Fruit fly (Drosophila melanogaster) whole organism, embryonic: Measurements from ENCODE around the gene CG14440.

Source experiments
- Atf3 ChIP-seq: fragments of 200-800 bp; sonication (Bioruptor generic); optimal IDR thresholded peaks from 3 replicates; lab custom pipeline; 2016; ENCODE audit warnings: missing biosample characterization, missing genetic modification characterization
- Awh ChIP-seq: fragments of 200-800 bp; sonication (Bioruptor generic); IDR thresholded peaks from 2 replicates; pipeline ENCODE4, ENCODE4 v1.3.6; 2022; ENCODE audit warnings: missing biosample characterization, missing genetic modification characterization
- C15 ChIP-seq: fragments of 200-800 bp; sonication (Bioruptor generic); IDR thresholded peaks from 3 replicates; pipeline ENCODE4 v1.3.6; 2022; ENCODE audit warnings: missing biosample characterization, missing genetic modification characterization
- CG10462 ChIP-seq: fragments of 200-800 bp; sonication (Bioruptor generic); optimal IDR thresholded peaks from 2 replicates; lab custom pipeline; 2016; ENCODE audit warnings: missing biosample characterization, missing genetic modification characterization
- CG11696 ChIP-seq: fragments of 200-800 bp; sonication (Bioruptor generic); IDR thresholded peaks from 2 replicates; pipeline ENCODE4 v1.3.6; 2022; ENCODE audit warnings: missing biosample characterization, missing genetic modification characterization
- CG12219 ChIP-seq: fragments of 200-800 bp; sonication (Bioruptor generic); optimal IDR thresholded peaks from 3 replicates; lab custom pipeline; 2018; ENCODE audit warnings: missing biosample characterization, mild to moderate bottlenecking, missing genetic modification characterization
- CG12236 ChIP-seq: fragments of 200-800 bp; sonication (Bioruptor generic); optimal IDR thresholded peaks from 2 replicates; lab custom pipeline; 2016; ENCODE audit warnings: missing biosample characterization, missing genetic modification characterization
- CG12659 ChIP-seq: fragments of 200-800 bp; sonication (Bioruptor generic); optimal IDR thresholded peaks from 3 replicates; lab custom pipeline; 2017; ENCODE audit warnings: mild to moderate bottlenecking, missing biosample characterization, missing genetic modification reagents, missing genetic modification characterization
- CG13775 ChIP-seq: fragments of 200-800 bp; sonication (Bioruptor generic); optimal IDR thresholded peaks from 3 replicates; lab custom pipeline; 2017; ENCODE audit warnings: missing biosample characterization, mild to moderate bottlenecking, missing genetic modification characterization
- CG1647 ChIP-seq: fragments of 200-800 bp; sonication (Bioruptor generic); optimal IDR thresholded peaks from 3 replicates; lab custom pipeline; 2016; ENCODE audit warnings: missing biosample characterization, missing genetic modification characterization
- CG16815 ChIP-seq: fragments of 200-800 bp; sonication (Bioruptor generic); optimal IDR thresholded peaks from 3 replicates; lab custom pipeline; 2017; ENCODE audit warnings: missing biosample characterization, mild to moderate bottlenecking, missing genetic modification characterization
- CG16863 ChIP-seq: fragments of 200-800 bp; sonication (Bioruptor generic); optimal IDR thresholded peaks from 3 replicates; lab custom pipeline; 2016; ENCODE audit warnings: missing biosample characterization, missing genetic modification characterization
- CG2889 ChIP-seq: fragments of 200-800 bp; sonication (Bioruptor generic); IDR thresholded peaks from 3 replicates; pipeline ENCODE4 v1.3.6; 2022; ENCODE audit warnings: missing biosample characterization, missing genetic modification characterization
- CG30403 ChIP-seq: fragments of 200-800 bp; sonication (Bioruptor generic); optimal IDR thresholded peaks from 3 replicates; lab custom pipeline; 2016; ENCODE audit warnings: missing biosample characterization, missing genetic modification characterization
- CG3065 ChIP-seq: fragments of 200-800 bp; sonication (Bioruptor generic); optimal IDR thresholded peaks from 2 replicates; lab custom pipeline; 2016; ENCODE audit warnings: missing biosample characterization, missing genetic modification characterization
- CG34224 ChIP-seq: fragments of 200-800 bp; sonication (Bioruptor generic); IDR thresholded peaks from 3 replicates; pipeline ENCODE4 v1.3.6; 2022; ENCODE audit warnings: missing biosample characterization, missing genetic modification characterization; ENCODE audit not compliant: partially characterized antibody
- CG34422 ChIP-seq: fragments of 200-800 bp; sonication (Bioruptor generic); IDR thresholded peaks from 3 replicates; pipeline ENCODE4 v1.3.6; 2022; ENCODE audit warnings: missing biosample characterization, missing genetic modification characterization
- CG3838 ChIP-seq: fragments of 200-800 bp; sonication (Bioruptor generic); optimal IDR thresholded peaks from 3 replicates; lab custom pipeline; 2016; ENCODE audit warnings: missing biosample characterization, missing genetic modification characterization
- CG4360 ChIP-seq: fragments of 200-800 bp; sonication (Bioruptor generic); IDR thresholded peaks from 2 replicates; pipeline ENCODE4 v1.3.6; 2022; ENCODE audit warnings: missing biosample characterization, missing genetic modification characterization
- CG7372 ChIP-seq: fragments of 200-800 bp; sonication (Bioruptor generic); IDR thresholded peaks from 2 replicates; pipeline ENCODE4 v1.3.6; 2022; ENCODE audit warnings: missing biosample characterization, missing genetic modification characterization
- CG8388 ChIP-seq: fragments of 200-800 bp; sonication (Bioruptor generic); optimal IDR thresholded peaks from 2 replicates; lab custom pipeline; 2019; ENCODE audit warnings: missing biosample characterization, mild to moderate bottlenecking, missing genetic modification characterization, moderate library complexity
- CG8765 ChIP-seq: fragments of 200-800 bp; sonication (Bioruptor generic); IDR thresholded peaks from 2 replicates; pipeline ENCODE4 v1.3.6; 2022; ENCODE audit warnings: missing biosample characterization, missing genetic modification characterization
- CG8924 ChIP-seq: fragments of 200-800 bp; optimal IDR thresholded peaks from 3 replicates; lab custom pipeline; 2019; ENCODE audit warnings: missing biosample characterization, mild to moderate bottlenecking, missing genetic modification characterization, moderate library complexity
- CG9609 ChIP-seq: fragments of 200-800 bp; sonication (Bioruptor generic); optimal IDR thresholded peaks from 3 replicates; lab custom pipeline; 2016; ENCODE audit warnings: missing biosample characterization, missing genetic modification characterization
- CG9817 ChIP-seq: fragments of 200-800 bp; sonication (Bioruptor generic); optimal IDR thresholded peaks from 2 replicates; lab custom pipeline; 2018; ENCODE audit warnings: missing biosample characterization, mild to moderate bottlenecking, missing genetic modification characterization, moderate library complexity
- D19B ChIP-seq: fragments of 200-800 bp; sonication (Bioruptor generic); optimal IDR thresholded peaks from 2 replicates; lab custom pipeline; 2017; ENCODE audit warnings: missing biosample characterization, mild to moderate bottlenecking, missing genetic modification characterization
- Dfd ChIP-seq, 2 experiments: fragments of >200 bp; optimal IDR thresholded peaks; 2 replicates each; lab custom pipeline; 2017; ENCODE audit warnings: missing biosample characterization in 2 of 2, missing genetic modification characterization in 2 of 2
- Doc3 ChIP-seq: fragments of 200-800 bp; sonication (Bioruptor generic); IDR thresholded peaks from 3 replicates; pipeline ENCODE4 v1.3.6; 2022; ENCODE audit warnings: missing biosample characterization, missing genetic modification characterization; ENCODE audit not compliant: partially characterized antibody
- Eip74EF ChIP-seq, 2 experiments: fragments of 200-800 bp in 1 of 2; fragments of >200 bp in 1 of 2; sonication (Bioruptor generic) in 1 of 2; optimal IDR thresholded peaks; 2 replicates each; lab custom pipeline; 2017 to 2019; ENCODE audit warnings: missing biosample characterization in 2 of 2, missing genetic modification characterization in 2 of 2, mild to moderate bottlenecking in 1 of 2, moderate library complexity in 1 of 2
- HHEX ChIP-seq: fragments of 200-800 bp; sonication (Bioruptor generic); optimal IDR thresholded peaks from 3 replicates; lab custom pipeline; 2017; ENCODE audit warnings: missing biosample characterization, mild to moderate bottlenecking, missing genetic modification characterization, missing genetic modification reagents
- Hsf ChIP-seq: fragments of 200-800 bp; sonication (Bioruptor generic); optimal IDR thresholded peaks from 3 replicates; lab custom pipeline; 2016; ENCODE audit warnings: missing biosample characterization, missing genetic modification characterization
- Jarid2 ChIP-seq: fragments of 200-800 bp; sonication (Bioruptor generic); optimal IDR thresholded peaks from 3 replicates; lab custom pipeline; 2017; ENCODE audit warnings: mild to moderate bottlenecking, missing biosample characterization, missing genetic modification reagents, missing genetic modification characterization
- MTF-1 ChIP-seq: fragments of 200-800 bp; sonication (Bioruptor generic); optimal IDR thresholded peaks from 2 replicates; lab custom pipeline; 2018; ENCODE audit warnings: missing biosample characterization, mild to moderate bottlenecking, missing genetic modification characterization, borderline replicate concordance
- Six4 ChIP-seq: fragments of 200-800 bp; sonication (Bioruptor generic); optimal IDR thresholded peaks from 2 replicates; lab custom pipeline; 2016; ENCODE audit warnings: missing biosample characterization, missing genetic modification characterization
- Sry-β ChIP-seq: fragments of 200-800 bp; sonication (Bioruptor generic); optimal IDR thresholded peaks from 2 replicates; lab custom pipeline; 2018; ENCODE audit warnings: missing biosample characterization, mild to moderate bottlenecking, missing genetic modification characterization, moderate library complexity
- ac ChIP-seq: fragments of 200-800 bp; sonication (Bioruptor generic); optimal IDR thresholded peaks from 3 replicates; lab custom pipeline; 2017; ENCODE audit warnings: missing biosample characterization, mild to moderate bottlenecking, missing genetic modification characterization
- ase ChIP-seq: fragments of 200-800 bp; sonication (Bioruptor generic); IDR thresholded peaks from 3 replicates; pipeline ENCODE4 v1.3.6; 2022; ENCODE audit warnings: missing biosample characterization, missing genetic modification characterization
- az2 ChIP-seq: fragments of 200-800 bp; sonication (Bioruptor generic); optimal IDR thresholded peaks from 3 replicates; lab custom pipeline; 2016; ENCODE audit warnings: missing biosample characterization, missing genetic modification characterization
- bbx ChIP-seq: fragments of 200-800 bp; sonication (Bioruptor generic); IDR thresholded peaks from 2 replicates; pipeline ENCODE4 v1.3.6; 2022; ENCODE audit warnings: missing biosample characterization, missing genetic modification characterization; ENCODE audit not compliant: partially characterized antibody
- cas ChIP-seq: fragments of 200-800 bp; sonication (Bioruptor generic); IDR thresholded peaks from 2 replicates; pipeline ENCODE4 v1.3.6; 2022; ENCODE audit warnings: missing biosample characterization, missing genetic modification characterization
- cg ChIP-seq: fragments of 200-800 bp; sonication (Bioruptor generic); optimal IDR thresholded peaks from 3 replicates; lab custom pipeline; 2019; ENCODE audit warnings: missing biosample characterization, mild to moderate bottlenecking, missing genetic modification characterization, moderate library complexity
- chm ChIP-seq: fragments of 200-800 bp; sonication (Bioruptor generic); IDR thresholded peaks from 2 replicates; pipeline ENCODE4 v1.3.6; 2022; ENCODE audit warnings: missing biosample characterization, missing genetic modification characterization
- chn ChIP-seq: fragments of 200-800 bp; sonication (Bioruptor generic); optimal IDR thresholded peaks from 2 replicates; lab custom pipeline; 2016; ENCODE audit warnings: missing biosample characterization, missing genetic modification characterization
- eve ChIP-seq, 2 experiments: fragments of >200 bp; optimal IDR thresholded peaks; 2 replicates each; lab custom pipeline; 2017; ENCODE audit warnings: missing biosample characterization in 2 of 2, missing genetic modification characterization in 2 of 2
- exex ChIP-seq: fragments of 200-800 bp; sonication (Bioruptor generic); optimal IDR thresholded peaks from 4 replicates; lab custom pipeline; 2018; ENCODE audit warnings: missing biosample characterization, mild to moderate bottlenecking, missing genetic modification characterization, moderate library complexity
- grau ChIP-seq: fragments of 200-800 bp; optimal IDR thresholded peaks from 3 replicates; lab custom pipeline; 2019; ENCODE audit warnings: missing biosample characterization, mild to moderate bottlenecking, missing genetic modification characterization, moderate library complexity
- lab ChIP-seq: fragments of 200-800 bp; sonication (Bioruptor generic); optimal IDR thresholded peaks from 3 replicates; lab custom pipeline; 2017; ENCODE audit warnings: missing biosample characterization, missing genetic modification characterization, mild to moderate bottlenecking, moderate library complexity, missing genetic modification reagents
- pros ChIP-seq: fragments of 200-800 bp; sonication (Bioruptor generic); optimal IDR thresholded peaks from 3 replicates; lab custom pipeline; 2019; ENCODE audit warnings: missing biosample characterization, mild to moderate bottlenecking, missing genetic modification characterization, moderate library complexity
- slou ChIP-seq: fragments of 200-800 bp; sonication (Bioruptor generic); optimal IDR thresholded peaks from 3 replicates; lab custom pipeline; 2016; ENCODE audit warnings: missing biosample characterization, missing genetic modification characterization
- stwl ChIP-seq: fragments of 200-800 bp; sonication (Bioruptor generic); optimal IDR thresholded peaks from 3 replicates; lab custom pipeline; 2018; ENCODE audit warnings: missing biosample characterization, mild to moderate bottlenecking, missing genetic modification characterization, moderate library complexity

The CG14440 gene

DNA sequence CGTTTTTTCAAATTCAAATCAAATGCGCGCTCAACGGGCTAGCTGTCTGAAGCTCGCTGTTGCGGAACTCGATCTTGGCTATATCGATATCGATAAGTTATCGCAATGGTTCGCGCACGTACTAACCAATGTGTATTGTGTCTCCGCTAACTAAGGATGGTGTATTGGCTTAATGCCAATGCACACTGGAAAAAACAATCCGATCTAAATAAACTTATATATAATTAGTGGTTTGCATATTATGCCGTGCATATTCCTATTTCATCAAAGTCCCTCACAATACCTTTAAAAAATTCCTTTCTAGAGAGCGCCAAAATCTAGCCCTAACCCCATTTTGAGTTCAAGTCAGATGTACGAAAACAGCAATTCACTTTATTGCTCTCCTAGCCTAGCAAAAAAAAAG is 42.8 kb upstream of the CG14440 start (continued):
- TF ChIP-seq ac (GFP tag; lab: Kevin White, UChicago): no peak
- TF ChIP-seq Doc3: peak; percentile 31; the same call in 1 of the 3 replicates
- 0 out of 2 replicates have a peak, but pooled peaks have one; percentile 34 for TF ChIP-seq cas (GFP tag; lab: Robert Waterston, UW)
- TF ChIP-seq Jarid2 (GFP tag; lab: Kevin White, UChicago): no peak
- TF ChIP-seq CG10462: peak; percentile 1
- peak; percentile 56 for TF ChIP-seq stwl
- peak; percentile 78 for TF ChIP-seq bbx (GFP tag; lab: Robert Waterston, UW)
- TF ChIP-seq MTF-1: no peak
- no peak for TF ChIP-seq CG16815 (GFP tag; lab: Kevin White, UChicago)
- no peak for TF ChIP-seq CG13775 (GFP tag; lab: Kevin White, UChicago)
- peak; percentile 38 for TF ChIP-seq slou
- TF ChIP-seq CG8765 (GFP tag; lab: Robert Waterston, UW): no peak
- TF ChIP-seq CG12659 (GFP tag; lab: Kevin White, UChicago): peak; percentile 57
- TF ChIP-seq CG12219 (GFP tag; lab: Kevin White, UChicago): no peak
- peak; percentile 50; the same call in 1 of the 3 replicates for TF ChIP-seq CG34422 (GFP tag; lab: Robert Waterston, UW)
- peak; percentile 18 for TF ChIP-seq CG8388 (GFP tag; lab: Kevin White, UChicago)
- no peak for TF ChIP-seq cg (GFP tag; lab: Kevin White, UChicago)
- TF ChIP-seq Atf3 (GFP tag; lab: Kevin White, UChicago): no peak
- no peak for TF ChIP-seq CG4360 (GFP tag; lab: Robert Waterston, UW)
- TF ChIP-seq CG3838 (GFP tag; lab: Kevin White, UChicago): no peak
- peak; percentile 43 for TF ChIP-seq Hsf
- peak; percentile 44 for TF ChIP-seq CG30403 (GFP tag; lab: Kevin White, UChicago)
- peak; percentile 8 for TF ChIP-seq D19B (GFP tag; lab: Kevin White, UChicago)
- peak; percentile 18 for TF ChIP-seq CG16863 (GFP tag; lab: Kevin White, UChicago)
- peak; percentile 12 for TF ChIP-seq CG9817 (tag; lab: Kevin White, UChicago)
- peak; percentile 36 for TF ChIP-seq CG8924
- TF ChIP-seq pros (GFP tag; lab: Kevin White, UChicago): no peak
- peak; percentile 39 for TF ChIP-seq HHEX (GFP tag; lab: Kevin White, UChicago)
- TF ChIP-seq exex (tag; lab: Kevin White, UChicago): peak; percentile 3
- TF ChIP-seq CG2889 (GFP tag; lab: Robert Waterston, UW): 0 out of 3 replicates have a peak, but pooled peaks have one; percentile 33
- 0 out of 3 replicates have a peak, but pooled peaks have one; percentile 5 for TF ChIP-seq C15 (GFP tag; lab: Robert Waterston, UW)
- peak; percentile 51 for TF ChIP-seq grau
- peak; percentile 50; the same call in 1 of the 2 replicates for TF ChIP-seq Awh
- peak; percentile 28 for TF ChIP-seq az2 (GFP tag; lab: Kevin White, UChicago)
- peak; percentile 46 for TF ChIP-seq chn (GFP tag; lab: Kevin White, UChicago)
- no peak for TF ChIP-seq eve (GFP tag; optimal IDR thresholded peaks at IDR 0.05; lab: Kevin White, UChicago)
- peak; percentile 70 for TF ChIP-seq CG34224
- no peak for TF ChIP-seq CG11696 (GFP tag; lab: Robert Waterston, UW)
- TF ChIP-seq chm: no peak; the same call in 1 of the 2 replicates
- no peak for TF ChIP-seq CG12236 (GFP tag; lab: Kevin White, UChicago)
- TF ChIP-seq Sry-β: no peak
- no peak for TF ChIP-seq Dfd (GFP tag; optimal IDR thresholded peaks at IDR 0.05; lab: Kevin White, UChicago)
- TF ChIP-seq Six4: no peak
- no peak for TF ChIP-seq CG9609 (GFP tag; lab: Kevin White, UChicago)
- peak; percentile 32; the same call in 1 of the 2 replicates for TF ChIP-seq CG7372 (GFP tag; lab: Robert Waterston, UW)
- TF ChIP-seq CG3065 (GFP tag; lab: Kevin White, UChicago): no peak
- TF ChIP-seq CG1647 (GFP tag; lab: Kevin White, UChicago): peak; percentile 49
- TF ChIP-seq Eip74EF (GFP tag; optimal IDR thresholded peaks at IDR 0.05; lab: Kevin White, UChicago): no peak
- 0 out of 3 replicates have a peak, but pooled peaks have one; percentile 26 for TF ChIP-seq ase
- peak; percentile 63 for TF ChIP-seq lab
